Fruit fly (Drosophila melanogaster): Measurements from ENCODE around the gene PIG-B.

dm6 chr3L:3799766-3800165, 11.3 kb upstream of the PIG-B start:
- TF ChIP-seq CG8478 (optimal IDR thresholded peaks at IDR 0.05) (no peak), CTCF (optimal IDR thresholded peaks at IDR 0.05) (no peak)
